Worm (Caenorhabditis elegans) whole organism, late embryonic: Measurements from ENCODE around the gene fbxb-43.

ENCODE experiments used
- C08G9.2 ChIP-seq: sonication (generic microtip); optimal IDR thresholded peaks from 2 replicates; lab custom pipeline; 2016; ENCODE audit warnings: mild to moderate bottlenecking, missing genetic modification characterization, moderate library complexity, missing compliant biosample characterization
- C38D4.7 ChIP-seq: fragments of 200-800 bp; sonication (Bioruptor generic); optimal IDR thresholded peaks from 2 replicates; lab custom pipeline; 2018; ENCODE audit warnings: mild to moderate bottlenecking, missing genetic modification characterization, moderate library complexity, missing compliant biosample characterization
- F13H6.1 ChIP-seq: sonication (generic microtip); optimal IDR thresholded peaks from 2 replicates; lab custom pipeline; 2016; ENCODE audit warnings: missing genetic modification characterization, missing compliant biosample characterization
- K02D7.2 ChIP-seq: sonication (generic microtip); optimal IDR thresholded peaks from 2 replicates; lab custom pipeline; 2017; ENCODE audit warnings: mild to moderate bottlenecking, missing genetic modification characterization, missing compliant biosample characterization
- K09A11.1 ChIP-seq: sonication (generic microtip); optimal IDR thresholded peaks from 2 replicates; lab custom pipeline; 2017; ENCODE audit warnings: antibody characterized with exemption, mild to moderate bottlenecking, missing genetic modification characterization, missing compliant biosample characterization; ENCODE audit not compliant: insufficient read depth
- Y22D7AL.16 ChIP-seq: sonication (generic microtip); optimal IDR thresholded peaks from 2 replicates; lab custom pipeline; 2016; ENCODE audit warnings: missing genetic modification characterization, missing compliant biosample characterization
- ama-1 ChIP-seq: fragments of 150-350 bp; optimal IDR thresholded peaks from 2 replicates; lab custom pipeline; 2014
- ceh-24 ChIP-seq: sonication (generic microtip); optimal IDR thresholded peaks from 2 replicates; lab custom pipeline; 2016; ENCODE audit warnings: mild to moderate bottlenecking, missing genetic modification characterization, missing compliant biosample characterization
- ceh-34 ChIP-seq: sonication (generic microtip); optimal IDR thresholded peaks from 2 replicates; lab custom pipeline; 2016; ENCODE audit warnings: mild to moderate bottlenecking, missing genetic modification characterization, missing compliant biosample characterization
- ceh-45 ChIP-seq: fragments of 200-800 bp; sonication (Bioruptor generic); IDR thresholded peaks from 2 replicates; pipeline ENCODE4 v1.3.6; 2022; ENCODE audit warnings: missing genetic modification reagents, missing genetic modification characterization, missing compliant biosample characterization
- ceh-48 ChIP-seq: sonication (generic microtip); optimal IDR thresholded peaks from 2 replicates; lab custom pipeline; 2016; ENCODE audit warnings: missing genetic modification characterization, inconsistent platforms, missing compliant biosample characterization
- ceh-6 ChIP-seq: fragments of 200-800 bp; sonication (Bioruptor generic); optimal IDR thresholded peaks from 2 replicates; lab custom pipeline; 2018; ENCODE audit warnings: mild to moderate bottlenecking, missing genetic modification characterization, missing compliant biosample characterization
- ceh-9 ChIP-seq: sonication (generic microtip); optimal IDR thresholded peaks from 2 replicates; lab custom pipeline; 2016; ENCODE audit warnings: mild to moderate bottlenecking, missing genetic modification characterization, inconsistent platforms, missing compliant biosample characterization
- che-1 ChIP-seq: sonication (generic microtip); optimal IDR thresholded peaks from 2 replicates; lab custom pipeline; 2016; ENCODE audit warnings: mild to moderate bottlenecking, missing genetic modification characterization, missing compliant biosample characterization
- dmd-4 ChIP-seq: sonication (generic microtip); optimal IDR thresholded peaks from 2 replicates; lab custom pipeline; 2016; ENCODE audit warnings: borderline replicate concordance, missing genetic modification characterization, missing compliant biosample characterization
- dve-1 ChIP-seq: sonication (generic microtip); optimal IDR thresholded peaks from 2 replicates; lab custom pipeline; 2017; ENCODE audit warnings: antibody characterized with exemption, mild to moderate bottlenecking, missing genetic modification characterization, missing compliant biosample characterization
- elt-2 ChIP-seq: sonication (generic microtip); optimal IDR thresholded peaks from 2 replicates; lab custom pipeline; 2016; ENCODE audit warnings: missing genetic modification reagents, missing genetic modification characterization, missing compliant biosample characterization
- elt-4 ChIP-seq: sonication (generic microtip); optimal IDR thresholded peaks from 2 replicates; lab custom pipeline; 2016; ENCODE audit warnings: missing genetic modification characterization, missing compliant biosample characterization
- ets-4 ChIP-seq: sonication (generic microtip); optimal IDR thresholded peaks from 2 replicates; lab custom pipeline; 2016; ENCODE audit warnings: missing genetic modification characterization, missing compliant biosample characterization
- eyg-1 ChIP-seq: sonication (generic microtip); optimal IDR thresholded peaks from 2 replicates; lab custom pipeline; 2016; ENCODE audit warnings: missing genotype, missing genetic modification characterization, missing compliant biosample characterization
- fax-1 ChIP-seq: sonication (generic microtip); optimal IDR thresholded peaks from 2 replicates; lab custom pipeline; 2016; ENCODE audit warnings: missing genotype, missing genetic modification characterization, missing compliant biosample characterization
- fkh-6 ChIP-seq: sonication (generic microtip); optimal IDR thresholded peaks from 2 replicates; lab custom pipeline; 2016; ENCODE audit warnings: missing genetic modification characterization, missing compliant biosample characterization
- gmeb-2 ChIP-seq: sonication (generic microtip); optimal IDR thresholded peaks from 2 replicates; lab custom pipeline; 2016; ENCODE audit warnings: missing genetic modification characterization, inconsistent platforms, missing compliant biosample characterization
- hlh-15 ChIP-seq: sonication (generic microtip); optimal IDR thresholded peaks from 2 replicates; lab custom pipeline; 2016; ENCODE audit warnings: missing genetic modification characterization, missing compliant biosample characterization
- mec-3 ChIP-seq: sonication (generic microtip); optimal IDR thresholded peaks from 2 replicates; lab custom pipeline; 2016; ENCODE audit warnings: borderline replicate concordance, missing genetic modification characterization, missing compliant biosample characterization
- nfya-1 ChIP-seq: sonication (generic microtip); optimal IDR thresholded peaks from 2 replicates; lab custom pipeline; 2017; ENCODE audit warnings: missing genetic modification characterization, mild to moderate bottlenecking, missing compliant biosample characterization, antibody characterized with exemption, moderate library complexity
- nhr-11 ChIP-seq: fragments of 150-350 bp; optimal IDR thresholded peaks from 2 replicates; lab custom pipeline; 2014; ENCODE audit warnings: missing biosample characterization, missing genetic modification characterization
- npax-4 ChIP-seq: sonication (generic microtip); optimal IDR thresholded peaks from 2 replicates; lab custom pipeline; 2016; ENCODE audit warnings: missing genetic modification characterization, missing compliant biosample characterization
- odd-2 ChIP-seq: sonication (generic microtip); optimal IDR thresholded peaks from 2 replicates; lab custom pipeline; 2017; ENCODE audit warnings: antibody characterized with exemption, mild to moderate bottlenecking, missing genetic modification characterization, missing compliant biosample characterization
- pag-3 ChIP-seq: sonication (generic microtip); optimal IDR thresholded peaks from 2 replicates; lab custom pipeline; 2016; ENCODE audit warnings: missing compliant biosample characterization, missing genetic modification characterization, borderline replicate concordance
- pat-9 ChIP-seq: fragments of 200-800 bp; sonication (Bioruptor generic); optimal IDR thresholded peaks from 2 replicates; lab custom pipeline; 2018; ENCODE audit warnings: mild to moderate bottlenecking, missing genetic modification characterization, moderate library complexity, missing compliant biosample characterization
- pax-1 ChIP-seq: fragments of 150-350 bp; optimal IDR thresholded peaks from 2 replicates; lab custom pipeline; 2014; ENCODE audit warnings: missing biosample characterization, missing genetic modification characterization
- pha-4 ChIP-seq: fragments of 150-350 bp; optimal IDR thresholded peaks from 2 replicates; lab custom pipeline; 2018; ENCODE audit warnings: missing biosample characterization, missing genetic modification reagents, missing genetic modification characterization
- ref-2 ChIP-seq: sonication (generic microtip); optimal IDR thresholded peaks from 2 replicates; lab custom pipeline; 2016; ENCODE audit warnings: missing genetic modification characterization, missing compliant biosample characterization
- sdc-2 ChIP-seq: sonication (generic microtip); optimal IDR thresholded peaks from 2 replicates; lab custom pipeline; 2016; ENCODE audit warnings: missing genotype, missing genetic modification characterization, missing compliant biosample characterization
- unc-55 ChIP-seq: sonication (generic microtip); optimal IDR thresholded peaks from 2 replicates; lab custom pipeline; 2017; ENCODE audit warnings: missing biosample characterization, missing genetic modification reagents, missing genetic modification characterization
- unc-86 ChIP-seq: sonication (generic microtip); optimal IDR thresholded peaks from 2 replicates; lab custom pipeline; 2016; ENCODE audit warnings: missing genetic modification characterization, missing compliant biosample characterization

fbxb-43 gene

ce11 chrII:1579886-1580285, 43.9 kb downstream of the fbxb-43 start, which contains the start of gene math-38:
math-38 (minus strand) TSS chrII:1579986.
- TF ChIP-seq elt-2 (tag; lab: Kevin White, UChicago): no peak
- no peak for TF ChIP-seq elt-4 (tag; lab: Kevin White, UChicago)
- TF ChIP-seq Y22D7AL.16 (tag; lab: Kevin White, UChicago): no peak
- no peak for TF ChIP-seq odd-2
- no peak for TF ChIP-seq sdc-2 (tag; lab: Kevin White, UChicago)
- TF ChIP-seq ceh-9: no peak
- no peak for TF ChIP-seq gmeb-2 (tag; lab: Kevin White, UChicago)
- no peak for TF ChIP-seq ceh-48 (tag; lab: Kevin White, UChicago)
- TF ChIP-seq hlh-15 (tag; lab: Kevin White, UChicago): no peak
- no peak for TF ChIP-seq nhr-11 (tag; lab: Kevin White, UChicago)
- TF ChIP-seq C38D4.7: no peak
- no peak for TF ChIP-seq ceh-45
- no peak for TF ChIP-seq pax-1
- TF ChIP-seq eyg-1 (tag; lab: Kevin White, UChicago): no peak
- no peak for TF ChIP-seq ceh-34 (tag; lab: Kevin White, UChicago)
- TF ChIP-seq mec-3 (tag; lab: Kevin White, UChicago): no peak
- TF ChIP-seq, all 69 proteins: peak for 0

DNA sequence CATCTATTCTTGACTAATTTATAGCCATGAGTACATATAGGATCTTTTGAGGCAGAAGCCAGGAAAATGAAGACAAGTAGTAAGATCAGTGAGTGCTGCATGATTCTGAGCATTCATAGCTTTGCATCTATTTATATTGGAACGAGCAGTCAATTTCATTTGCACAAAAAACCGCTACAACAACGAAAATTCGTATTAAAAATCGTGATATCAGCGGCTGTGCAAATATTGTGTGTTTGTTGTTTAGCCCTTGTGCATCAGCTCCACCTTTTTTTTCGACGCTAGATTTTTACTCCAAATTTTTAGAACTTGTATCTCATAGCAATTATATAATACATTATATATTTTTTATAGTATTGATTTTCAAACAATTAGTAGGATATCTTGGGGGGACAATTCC, 48.1 kb downstream of the fbxb-43 start, which contains the start of gene clec-21:
Gene clec-21, minus strand, starts transcription at position 101 of the 400 bp plus-strand sequence.
- TF ChIP-seq unc-55 (GFP tag; lab: Kevin White, UChicago): no peak
- no peak for TF ChIP-seq pag-3 (tag; lab: Kevin White, UChicago)
- no peak for TF ChIP-seq K02D7.2 (tag; lab: Kevin White, UChicago)
- no peak for TF ChIP-seq che-1
- TF ChIP-seq K09A11.1 (tag; lab: Kevin White, UChicago): no peak
- TF ChIP-seq pat-9 (tag; lab: Kevin White, UChicago): no peak
- no peak for TF ChIP-seq dve-1 (tag; lab: Kevin White, UChicago)
- TF ChIP-seq C38D4.7: no peak
- TF ChIP-seq ceh-24 (tag; lab: Kevin White, UChicago): no peak
- no peak for TF ChIP-seq pha-4 (tag; lab: Kevin White, UChicago)
- TF ChIP-seq dmd-4 (tag; lab: Kevin White, UChicago): no peak
- TF ChIP-seq fkh-6 (tag; lab: Kevin White, UChicago): no peak
- TF ChIP-seq ceh-48 (tag; lab: Kevin White, UChicago): no peak
- TF ChIP-seq fax-1 (tag; lab: Kevin White, UChicago): no peak
- no peak for TF ChIP-seq ref-2 (tag; lab: Kevin White, UChicago)
- no peak for TF ChIP-seq F13H6.1
- no peak for TF ChIP-seq ceh-6 (GFP tag; lab: Kevin White, UChicago)
- TF ChIP-seq ets-4 (tag; lab: Kevin White, UChicago): no peak
- no peak for TF ChIP-seq unc-86 (tag; lab: Kevin White, UChicago)

ce11 chrII:1586305-1586704, 50.3 kb downstream of the fbxb-43 start, which contains the start of gene T07H3.8:
T07H3.8 (plus strand) TSS chrII:1586605.
- no peak for TF ChIP-seq nfya-1 (tag; lab: Kevin White, UChicago)
- no peak for TF ChIP-seq C08G9.2 (tag; lab: Kevin White, UChicago)
- TF ChIP-seq ets-4 (tag; lab: Kevin White, UChicago): no peak
- no peak for TF ChIP-seq ama-1 (lab: Kevin White, UChicago)
- no peak for TF ChIP-seq npax-4 (tag; lab: Kevin White, UChicago)
- no peak for TF ChIP-seq nhr-11 (tag; lab: Kevin White, UChicago)
